Fruit fly (Drosophila melanogaster): ENCODE measurements around the gene CG3386.

Gene CG3386

DNA sequence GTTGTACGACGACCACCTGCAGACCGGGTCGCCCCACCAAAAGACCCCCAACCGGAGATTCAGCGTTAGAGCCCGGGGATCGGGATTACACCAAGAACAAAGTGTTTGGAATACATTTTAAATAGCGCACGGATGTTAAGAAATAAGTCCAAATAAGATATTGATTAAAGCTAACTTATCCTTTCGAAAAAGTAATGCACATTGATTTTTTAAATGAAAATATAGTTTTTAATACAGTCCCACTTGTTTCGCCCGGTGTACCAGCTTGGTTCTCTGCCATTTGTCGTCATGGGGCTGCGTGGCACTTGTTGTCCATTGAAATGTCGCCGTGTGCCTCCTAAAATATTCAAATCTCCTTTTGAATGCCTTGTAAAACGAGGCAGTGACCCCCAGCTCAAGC, 38.8 kb upstream of the CG3386 start (continued):
- TF ChIP-seq CG3838 (GFP tag; optimal IDR thresholded peaks at IDR 0.05) (no peak), tgo (GFP tag; IDR thresholded peaks at IDR 0.05) (0 out of 3 replicates have a peak, but pooled peaks have one; percentile 28), dmrt99B (tag; optimal IDR thresholded peaks at IDR 0.05) (peak; percentile 33), sens (GFP tag) (peak; percentile 95), CG11247 (GFP tag; IDR thresholded peaks at IDR 0.05) (peak; percentile 22), CG34224 (GFP tag; IDR thresholded peaks at IDR 0.05; ENCODE audit: partially characterized antibody) (no peak), CG15696 (tag; optimal IDR thresholded peaks at IDR 0.05) (no peak), kay (GFP tag; optimal IDR thresholded peaks at IDR 0.05) (no peak), crc (GFP tag; optimal IDR thresholded peaks at IDR 0.05) (peak; percentile 46), ems (GFP tag; optimal IDR thresholded peaks at IDR 0.05) (peak; percentile 41), chif (GFP tag; optimal IDR thresholded peaks at IDR 0.05) (peak in 1 of 2 experiments; percentile 35), mld (GFP tag; IDR thresholded peaks at IDR 0.05; ENCODE audit: partially characterized antibody) (no peak), CG11695 (GFP tag; IDR thresholded peaks at IDR 0.05) (no peak), rib (GFP tag; IDR thresholded peaks at IDR 0.05) (no peak), CG4360 (GFP tag; IDR thresholded peaks at IDR 0.05) (no peak), ranshi (GFP tag; IDR thresholded peaks at IDR 0.05) (no peak; the same call in 1 of the 2 replicates), CG12299 (tag; optimal IDR thresholded peaks at IDR 0.05) (no peak), Doc3 (GFP tag; IDR thresholded peaks at IDR 0.05; ENCODE audit: partially characterized antibody) (no peak), CG13775 (GFP tag; optimal IDR thresholded peaks at IDR 0.05) (peak; percentile 13), bsh (GFP tag; optimal IDR thresholded peaks at IDR 0.05) (peak; percentile 6 to 68), h (optimal IDR thresholded peaks at IDR 0.05) (no peak), pita (GFP tag; optimal IDR thresholded peaks at IDR 0.05) (no peak), CG7928 (GFP tag; optimal IDR thresholded peaks at IDR 0.05) (no peak), CG18764 (GFP tag; optimal IDR thresholded peaks at IDR 0.05) (no peak), ara (GFP tag; IDR thresholded peaks at IDR 0.05) (peak; percentile 46), vvl (GFP tag; IDR thresholded peaks at IDR 0.05) (peak; percentile 64), bcd (GFP tag; optimal IDR thresholded peaks at IDR 0.05) (no peak), Mrtf (GFP tag; IDR thresholded peaks at IDR 0.05) (no peak), BEAF-32 (GFP tag; optimal IDR thresholded peaks at IDR 0.05) (no peak), hkb (optimal IDR thresholded peaks at IDR 0.05) (no peak), hkb (GFP tag; IDR thresholded peaks at IDR 0.05) (0 out of 2 replicates have a peak, but pooled peaks have one; percentile 30), CG8765 (GFP tag; IDR thresholded peaks at IDR 0.05) (no peak), CG6654 (GFP tag; optimal IDR thresholded peaks at IDR 0.05) (no peak), salm (tag; optimal IDR thresholded peaks at IDR 0.05) (no peak), pnt (GFP tag; optimal IDR thresholded peaks at IDR 0.05) (peak; percentile 37), gem (tag; optimal IDR thresholded peaks at IDR 0.05) (peak; percentile 73), Med (GFP tag) (peak; percentile 53), CG15011 (GFP tag; optimal IDR thresholded peaks at IDR 0.05) (no peak), E2f1 (GFP tag; IDR thresholded peaks at IDR 0.05) (no peak), Drgx (GFP tag; IDR thresholded peaks at IDR 0.05) (peak; percentile 80), CG13296 (GFP tag; optimal IDR thresholded peaks at IDR 0.05) (no peak), prd (optimal IDR thresholded peaks at IDR 0.05) (no peak), prd (GFP tag; IDR thresholded peaks at IDR 0.05) (peak; percentile 33; the same call in 1 of the 3 replicates), Eip74EF (GFP tag; optimal IDR thresholded peaks at IDR 0.05) (no peak), seq (GFP tag; IDR thresholded peaks at IDR 0.05) (0 out of 2 replicates have a peak, but pooled peaks have one; percentile 19), Fer2 (tag; optimal IDR thresholded peaks at IDR 0.05) (no peak), ATbp (GFP tag; optimal IDR thresholded peaks at IDR 0.05) (peak; percentile 46), CG5953 (GFP tag; IDR thresholded peaks at IDR 0.05) (no peak), CG15073 (GFP tag; optimal IDR thresholded peaks at IDR 0.05) (no peak), Dp (GFP tag; optimal IDR thresholded peaks at IDR 0.05) (no peak), Fer1 (GFP tag; optimal IDR thresholded peaks at IDR 0.05) (no peak), toy (GFP tag; IDR thresholded peaks at IDR 0.05) (no peak)
